Worm (Caenorhabditis elegans) whole organism, L3 larva: ENCODE results near the gene srg-44.

ENCODE experiments used
- R02D3.7 ChIP-seq: fragments of 150-350 bp; optimal IDR thresholded peaks from 2 replicates; lab custom pipeline; 2014; ENCODE audit warnings: missing biosample characterization, missing genetic modification characterization
- ama-1 ChIP-seq: fragments of 150-350 bp; optimal IDR thresholded peaks from 2 replicates; lab custom pipeline; 2018
- ceh-16 ChIP-seq: sonication (generic microtip); optimal IDR thresholded peaks from 2 replicates; lab custom pipeline; 2017; ENCODE audit warnings: missing biosample characterization, missing genetic modification characterization
- ceh-9 ChIP-seq: sonication (generic microtip); optimal IDR thresholded peaks from 2 replicates; lab custom pipeline; 2018; ENCODE audit warnings: missing biosample characterization, missing genetic modification characterization
- daf-12 ChIP-seq: fragments of 150-350 bp; optimal IDR thresholded peaks from 2 replicates; lab custom pipeline; 2014; ENCODE audit warnings: missing biosample characterization, missing genetic modification reagents, missing genetic modification characterization
- egl-27 ChIP-seq: sonication (generic microtip); optimal IDR thresholded peaks from 4 replicates; lab custom pipeline; 2017; ENCODE audit warnings: missing biosample characterization, missing genetic modification reagents, missing genetic modification characterization
- egl-5 ChIP-seq: fragments of 150-350 bp; optimal IDR thresholded peaks from 2 replicates; lab custom pipeline; 2017; ENCODE audit warnings: missing biosample characterization, missing genetic modification reagents, missing genetic modification characterization, inconsistent platforms
- elt-1 ChIP-seq: fragments of 150-350 bp; optimal IDR thresholded peaks from 2 replicates; lab custom pipeline; 2014; ENCODE audit warnings: missing biosample characterization, missing genetic modification characterization
- elt-2 ChIP-seq: sonication (generic microtip); optimal IDR thresholded peaks from 2 replicates; lab custom pipeline; 2016; ENCODE audit warnings: missing genetic modification reagents, mild to moderate bottlenecking, missing genetic modification characterization, missing compliant biosample characterization
- elt-3 ChIP-seq, 3 experiments: fragments of 150-350 bp in 1 of 3; sonication (generic microtip) in 2 of 3; optimal IDR thresholded peaks; 2 replicates in 2 of 3; 4 replicates in 1 of 3; lab custom pipeline; 2014 to 2017; ENCODE audit warnings: missing biosample characterization in 3 of 3, missing genetic modification characterization in 3 of 3
- fkh-2 ChIP-seq: fragments of 150-350 bp; optimal IDR thresholded peaks from 2 replicates; lab custom pipeline; 2014; ENCODE audit warnings: missing biosample characterization, missing genetic modification reagents, missing genetic modification characterization
- jun-1 ChIP-seq: fragments of 150-350 bp; optimal IDR thresholded peaks from 2 replicates; lab custom pipeline; 2014; ENCODE audit warnings: missing biosample characterization, missing genetic modification reagents, missing genetic modification characterization
- lin-15B ChIP-seq: fragments of 150-350 bp; optimal IDR thresholded peaks from 2 replicates; lab custom pipeline; 2014; ENCODE audit warnings: missing biosample characterization, missing genetic modification characterization
- lsy-12 ChIP-seq: sonication (generic microtip); optimal IDR thresholded peaks from 2 replicates; lab custom pipeline; 2016; ENCODE audit warnings: mild to moderate bottlenecking, missing genetic modification characterization, missing compliant biosample characterization
- mdl-1 ChIP-seq: fragments of 150-350 bp; optimal IDR thresholded peaks from 2 replicates; lab custom pipeline; 2014; ENCODE audit warnings: missing biosample characterization, missing genetic modification characterization
- mml-1 ChIP-seq: fragments of 150-350 bp; sonication (generic microtip); optimal IDR thresholded peaks from 3 replicates; lab custom pipeline; 2014; ENCODE audit warnings: missing biosample characterization, missing genetic modification characterization
- nfya-1 ChIP-seq: sonication (generic microtip); optimal IDR thresholded peaks from 2 replicates; lab custom pipeline; 2017; ENCODE audit warnings: missing genetic modification characterization, mild to moderate bottlenecking, missing compliant biosample characterization, antibody characterized with exemption, moderate library complexity; ENCODE audit not compliant: insufficient read depth
- nhr-11 ChIP-seq: fragments of 150-350 bp; optimal IDR thresholded peaks from 2 replicates; lab custom pipeline; 2014; ENCODE audit warnings: missing biosample characterization, missing genetic modification characterization
- nhr-237 ChIP-seq: fragments of 150-350 bp; optimal IDR thresholded peaks from 2 replicates; lab custom pipeline; 2014; ENCODE audit warnings: missing biosample characterization, missing genetic modification characterization
- nhr-28 ChIP-seq: fragments of 150-350 bp; optimal IDR thresholded peaks from 2 replicates; lab custom pipeline; 2014; ENCODE audit warnings: missing biosample characterization, missing genetic modification characterization
- nhr-67 ChIP-seq: fragments of 150-350 bp; optimal IDR thresholded peaks from 2 replicates; lab custom pipeline; 2014; ENCODE audit warnings: missing biosample characterization, missing genetic modification characterization
- nhr-76 ChIP-seq: fragments of 150-350 bp; sonication (generic microtip); optimal IDR thresholded peaks from 5 replicates; lab custom pipeline; 2014; ENCODE audit warnings: missing biosample characterization, missing genetic modification characterization
- nhr-77 ChIP-seq: fragments of 150-350 bp; optimal IDR thresholded peaks from 2 replicates; lab custom pipeline; 2014; ENCODE audit warnings: missing biosample characterization, missing genetic modification characterization
- pha-4 ChIP-seq: fragments of 150-350 bp; optimal IDR thresholded peaks from 2 replicates; lab custom pipeline; 2014; ENCODE audit warnings: missing biosample characterization, missing genetic modification reagents, missing genetic modification characterization
- pqm-1 ChIP-seq: fragments of 150-350 bp; optimal IDR thresholded peaks from 2 replicates; lab custom pipeline; 2017; ENCODE audit warnings: missing biosample characterization, missing genetic modification characterization, inconsistent platforms
- sea-2 ChIP-seq: fragments of 150-350 bp; sonication (generic microtip); optimal IDR thresholded peaks from 4 replicates; lab custom pipeline; 2014; ENCODE audit warnings: missing biosample characterization, missing genetic modification reagents, missing genetic modification characterization
- skn-1 ChIP-seq: fragments of 150-350 bp; optimal IDR thresholded peaks from 2 replicates; lab custom pipeline; 2014; ENCODE audit warnings: missing biosample characterization, missing genetic modification characterization
- unc-39 ChIP-seq: sonication (generic microtip); optimal IDR thresholded peaks from 4 replicates; lab custom pipeline; 2017; ENCODE audit warnings: missing biosample characterization, missing genetic modification characterization
- zag-1 ChIP-seq: fragments of 150-350 bp; optimal IDR thresholded peaks from 2 replicates; lab custom pipeline; 2014; ENCODE audit warnings: missing biosample characterization, missing genetic modification characterization
- ztf-11 ChIP-seq: fragments of 150-350 bp; optimal IDR thresholded peaks from 2 replicates; lab custom pipeline; 2014; ENCODE audit warnings: missing biosample characterization, missing genetic modification characterization
- ztf-4 ChIP-seq: fragments of 150-350 bp; optimal IDR thresholded peaks from 2 replicates; lab custom pipeline; 2014; ENCODE audit warnings: missing biosample characterization, missing genetic modification characterization

Gene srg-44

ce11 chrV:17317297-17317696 is 11.3 kb upstream of the srg-44 start:
- no peak for TF ChIP-seq egl-27 (tag; lab: Kevin White, UChicago)
- TF ChIP-seq elt-1 (tag; lab: Kevin White, UChicago), result no peak
- no peak for TF ChIP-seq nhr-11 (tag; lab: Kevin White, UChicago)
- no peak for TF ChIP-seq pqm-1 (tag; lab: Kevin White, UChicago)
- no peak for TF ChIP-seq mdl-1

- TF ChIP-seq nhr-77, result no peak
- no peak for TF ChIP-seq ztf-11
- TF ChIP-seq skn-1 (tag; lab: Kevin White, UChicago), result no peak
- no peak for TF ChIP-seq elt-2
- TF ChIP-seq sea-2 (GFP tag; lab: Kevin White, UChicago), result no peak
- no peak for TF ChIP-seq daf-12 (tag; lab: Kevin White, UChicago)
- no peak for TF ChIP-seq R02D3.7 (tag; lab: Kevin White, UChicago)
- TF ChIP-seq mml-1, result no peak
Measured at ce11 chrV:17317786-17318185, 10.8 kb upstream of the srg-44 start, which contains the start of gene srz-58. srz-58 (plus strand) TSS chrV:17318147.

- TF ChIP-seq egl-5 (tag; lab: Kevin White, UChicago), result no peak
- TF ChIP-seq lin-15B (tag; lab: Kevin White, UChicago), result no peak
- TF ChIP-seq elt-2, result peak; percentile 70
- no peak for TF ChIP-seq mml-1
- TF ChIP-seq pha-4 (tag; lab: Kevin White, UChicago), result peak; percentile 13
- TF ChIP-seq, all 47 proteins: peak for 2
Measured at ce11 chrV:17322397-17322909, 6.1 kb upstream of the srg-44 start, which contains the start of gene F31E9.3. F31E9.3 (plus strand) TSS chrV:17322590.

ce11 chrV:17323876-17324275 is 4.7 kb upstream of the srg-44 start:
- no peak for TF ChIP-seq daf-12 (tag; lab: Kevin White, UChicago)
- TF ChIP-seq ama-1 (lab: Kevin White, UChicago), result no peak
- TF ChIP-seq unc-39 (tag; lab: Kevin White, UChicago), result no peak
- no peak for TF ChIP-seq skn-1 (tag; lab: Kevin White, UChicago)
- no peak for TF ChIP-seq nhr-76 (tag; lab: Kevin White, UChicago)

ce11 chrV:17327867-17328266 is 730 bp upstream of the srg-44 start, which contains the start of gene sdz-16:
sdz-16 (minus strand) TSS chrV:17327967.
- TF ChIP-seq nfya-1 (tag; lab: Kevin White, UChicago) (no peak), nhr-67 (tag; lab: Kevin White, UChicago) (no peak), lin-15B (tag; lab: Kevin White, UChicago) (no peak), egl-5 (tag; lab: Kevin White, UChicago) (no peak), nhr-28 (no peak)

ce11 chrV:17331340-17331739 is 2.7 kb downstream of the srg-44 start, which contains the start of gene fbxa-185:
fbxa-185 (plus strand) TSS chrV:17331640.
- no peak for TF ChIP-seq elt-1 (tag; lab: Kevin White, UChicago)
- TF ChIP-seq, all 47 proteins: peak for 0

- no peak for TF ChIP-seq nfya-1 (tag; lab: Kevin White, UChicago)
- TF ChIP-seq elt-2, result peak; percentile 60
Measured at ce11 chrV:17339349-17339748, 10.8 kb downstream of the srg-44 start.

ce11 chrV:17344876-17345275 is 16.3 kb downstream of the srg-44 start, which contains the start of the genes fbxa-188 and fbxa-189:
fbxa-188 (minus strand) TSS chrV:17344926.
fbxa-189 (plus strand) TSS chrV:17345214.
- TF ChIP-seq nhr-76 (tag; lab: Kevin White, UChicago), result no peak
- no peak for TF ChIP-seq jun-1 (tag; lab: Kevin White, UChicago)
- TF ChIP-seq zag-1 (tag; lab: Kevin White, UChicago), result no peak
- TF ChIP-seq daf-12 (tag; lab: Kevin White, UChicago), result no peak
- no peak for TF ChIP-seq mdl-1
- TF ChIP-seq nhr-237 (tag; lab: Kevin White, UChicago), result no peak
- no peak for TF ChIP-seq fkh-2 (tag; lab: Kevin White, UChicago)
- no peak for TF ChIP-seq elt-3 (tag; optimal IDR thresholded peaks at IDR 0.05; lab: Kevin White, UChicago)
- TF ChIP-seq elt-1 (tag; lab: Kevin White, UChicago), result no peak
- TF ChIP-seq pha-4 (tag; lab: Kevin White, UChicago), result peak; percentile 25
- no peak for TF ChIP-seq ceh-16
- no peak for TF ChIP-seq R02D3.7 (tag; lab: Kevin White, UChicago)
- TF ChIP-seq ztf-4, result no peak
- peak; percentile 51 for TF ChIP-seq elt-2
- peak; percentile 6 for TF ChIP-seq pqm-1 (tag; lab: Kevin White, UChicago)
- no peak for TF ChIP-seq nhr-77
- TF ChIP-seq ceh-9, result no peak
- no peak for TF ChIP-seq lsy-12 (tag; lab: Kevin White, UChicago)
